Fruit fly (Drosophila melanogaster) whole organism, embryonic: ENCODE measurements around the gene CG7135.

Experiments
- BEAF-32 ChIP-seq: fragments of 200-800 bp; sonication (Bioruptor generic); optimal IDR thresholded peaks from 3 replicates; lab custom pipeline; 2017; ENCODE audit warnings: missing biosample characterization, missing genetic modification characterization, mild to moderate bottlenecking, moderate library complexity, missing genetic modification reagents
- Bteb2 ChIP-seq: fragments of 200-800 bp; sonication (Bioruptor generic); optimal IDR thresholded peaks from 2 replicates; lab custom pipeline; 2016; ENCODE audit warnings: missing biosample characterization, missing genetic modification characterization
- CG10321 ChIP-seq: fragments of 200-800 bp; sonication (Bioruptor generic); IDR thresholded peaks from 2 replicates; pipeline ENCODE4 v1.3.6; 2022; ENCODE audit warnings: missing biosample characterization, missing genetic modification characterization
- CG11456 ChIP-seq: fragments of 200-800 bp; sonication (Bioruptor generic); IDR thresholded peaks from 3 replicates; pipeline ENCODE4 v1.3.6; 2022; ENCODE audit warnings: missing biosample characterization, missing genetic modification characterization
- CG14050 ChIP-seq: fragments of 200-800 bp; sonication (Bioruptor generic); IDR thresholded peaks from 3 replicates; pipeline ENCODE4 v1.3.6; 2022; ENCODE audit warnings: missing biosample characterization, missing genetic modification characterization
- CG1603 ChIP-seq: fragments of 200-800 bp; sonication (Bioruptor generic); optimal IDR thresholded peaks from 2 replicates; lab custom pipeline; 2019; ENCODE audit warnings: missing biosample characterization, mild to moderate bottlenecking, missing genetic modification characterization, moderate library complexity
- CG16863 ChIP-seq: fragments of 200-800 bp; sonication (Bioruptor generic); optimal IDR thresholded peaks from 3 replicates; lab custom pipeline; 2016; ENCODE audit warnings: missing biosample characterization, missing genetic modification characterization
- CG17802 ChIP-seq: fragments of 200-800 bp; sonication (Bioruptor generic); optimal IDR thresholded peaks from 2 replicates; lab custom pipeline; 2018; ENCODE audit warnings: missing biosample characterization, mild to moderate bottlenecking, missing genetic modification characterization, moderate library complexity
- CG2116 ChIP-seq: fragments of 200-800 bp; sonication (Bioruptor generic); optimal IDR thresholded peaks from 3 replicates; lab custom pipeline; 2018; ENCODE audit warnings: missing biosample characterization, mild to moderate bottlenecking, missing genetic modification characterization
- CG2120 ChIP-seq: fragments of 200-800 bp; sonication (Bioruptor generic); optimal IDR thresholded peaks from 3 replicates; lab custom pipeline; 2016; ENCODE audit warnings: missing biosample characterization, missing genetic modification characterization
- CG2678 ChIP-seq: fragments of 200-800 bp; sonication (Bioruptor generic); optimal IDR thresholded peaks from 3 replicates; lab custom pipeline; 2019; ENCODE audit warnings: missing biosample characterization, mild to moderate bottlenecking, missing genetic modification characterization, moderate library complexity
- CG30020 ChIP-seq: fragments of 200-800 bp; optimal IDR thresholded peaks from 2 replicates; lab custom pipeline; 2019; ENCODE audit warnings: missing biosample characterization, mild to moderate bottlenecking, missing genetic modification characterization, moderate library complexity
- CG31441 ChIP-seq: fragments of 200-800 bp; sonication (Bioruptor generic); IDR thresholded peaks from 2 replicates; pipeline ENCODE4 v1.3.6; 2022; ENCODE audit warnings: missing biosample characterization, missing genetic modification characterization
- CG4282 ChIP-seq: fragments of 200-800 bp; sonication (Bioruptor generic); optimal IDR thresholded peaks from 2 replicates; lab custom pipeline; 2016; ENCODE audit warnings: missing biosample characterization, missing genetic modification characterization
- CG6272 ChIP-seq: fragments of 200-800 bp; sonication (Bioruptor generic); IDR thresholded peaks from 2 replicates; pipeline ENCODE4 v1.3.6; 2022; ENCODE audit warnings: missing biosample characterization, missing genetic modification characterization
- CG7963 ChIP-seq: fragments of 200-800 bp; sonication (Bioruptor generic); IDR thresholded peaks from 3 replicates; pipeline ENCODE4 v1.3.6; 2022; ENCODE audit warnings: missing biosample characterization, missing genetic modification characterization; ENCODE audit not compliant: partially characterized antibody
- D ChIP-seq, 2 experiments: fragments of 200-800 bp in 1 of 2; fragments of >200 bp in 1 of 2; sonication (Bioruptor generic) in 1 of 2; optimal IDR thresholded peaks; 2 replicates in 1 of 2; 3 replicates in 1 of 2; lab custom pipeline; 2017; ENCODE audit warnings: mild to moderate bottlenecking in 1 of 2, missing biosample characterization in 1 of 2, missing genetic modification characterization in 1 of 2, missing genetic modification reagents in 1 of 2
- D19A ChIP-seq: fragments of 200-800 bp; optimal IDR thresholded peaks from 3 replicates; lab custom pipeline; 2019; ENCODE audit warnings: missing biosample characterization, mild to moderate bottlenecking, missing genetic modification characterization, moderate library complexity
- Dref ChIP-seq: fragments of 200-800 bp; sonication (Bioruptor generic); IDR thresholded peaks from 2 replicates; pipeline ENCODE4 v1.3.6; 2022; ENCODE audit warnings: missing biosample characterization, missing genetic modification characterization
- Eip74EF ChIP-seq, 2 experiments: fragments of 200-800 bp in 1 of 2; fragments of >200 bp in 1 of 2; sonication (Bioruptor generic) in 1 of 2; optimal IDR thresholded peaks; 2 replicates each; lab custom pipeline; 2017 to 2019; ENCODE audit warnings: missing biosample characterization in 2 of 2, missing genetic modification characterization in 2 of 2, mild to moderate bottlenecking in 1 of 2, moderate library complexity in 1 of 2
- GATAe ChIP-seq: fragments of 200-800 bp; sonication (Bioruptor generic); conservative IDR thresholded peaks from 2 replicates; pipeline ENCODE4 v1.3.6; 2022; ENCODE audit warnings: missing biosample characterization, missing genetic modification characterization
- Gsc ChIP-seq: fragments of 200-800 bp; sonication (Bioruptor generic); IDR thresholded peaks from 2 replicates; pipeline ENCODE4 v1.3.6; 2022; ENCODE audit warnings: missing biosample characterization, missing genetic modification characterization
- HLH4C ChIP-seq: fragments of 200-800 bp; sonication (Bioruptor generic); IDR thresholded peaks from 3 replicates; pipeline ENCODE4 v1.3.6; 2022; ENCODE audit warnings: missing biosample characterization, missing genetic modification characterization; ENCODE audit not compliant: partially characterized antibody
- HLH54F ChIP-seq: fragments of 200-800 bp; sonication (Bioruptor generic); optimal IDR thresholded peaks from 3 replicates; lab custom pipeline; 2016; ENCODE audit warnings: missing biosample characterization, missing genetic modification characterization
- Med ChIP-seq: fragments of 200-800 bp; sonication (Bioruptor generic); peaks from one replicate; lab custom pipeline; 2016; ENCODE audit warnings: missing biosample characterization, missing genetic modification characterization, mild to moderate bottlenecking, inconsistent platforms, moderate library complexity
- Mrtf ChIP-seq: fragments of 200-800 bp; sonication (Bioruptor generic); IDR thresholded peaks from 3 replicates; pipeline ENCODE4 v1.3.6; 2022; ENCODE audit warnings: missing biosample characterization, missing genetic modification characterization
- NFAT ChIP-seq: fragments of 200-800 bp; sonication (Bioruptor generic); IDR thresholded peaks from 2 replicates; pipeline ENCODE4 v1.3.6; 2022; ENCODE audit warnings: missing biosample characterization, missing genetic modification characterization
- Ptx1 ChIP-seq: fragments of 200-800 bp; sonication (Bioruptor generic); IDR thresholded peaks from 2 replicates; pipeline ENCODE4 v1.3.6; 2022; ENCODE audit warnings: missing biosample characterization, missing genetic modification characterization
- Scr ChIP-seq: fragments of 200-800 bp; sonication (Bioruptor generic); IDR thresholded peaks from 2 replicates; pipeline ENCODE4 v1.3.6; 2022; ENCODE audit warnings: missing biosample characterization, missing genetic modification characterization; ENCODE audit not compliant: partially characterized antibody
- Vsx1 ChIP-seq: fragments of 200-800 bp; sonication (Bioruptor generic); optimal IDR thresholded peaks from 2 replicates; lab custom pipeline; 2017; ENCODE audit warnings: missing biosample characterization, mild to moderate bottlenecking, missing genetic modification characterization, missing genetic modification reagents
- Xbp1 ChIP-seq: fragments of 200-800 bp; sonication (Bioruptor generic); optimal IDR thresholded peaks from 3 replicates; lab custom pipeline; 2016; ENCODE audit warnings: missing biosample characterization, mild to moderate bottlenecking, missing genetic modification characterization
- Xrp1 ChIP-seq: fragments of 200-800 bp; sonication (Bioruptor generic); IDR thresholded peaks from 2 replicates; pipeline ENCODE4 v1.3.6; 2022; ENCODE audit warnings: missing biosample characterization, missing genetic modification characterization
- bab2 ChIP-seq: fragments of 200-800 bp; sonication (Bioruptor generic); optimal IDR thresholded peaks from 2 replicates; lab custom pipeline; 2016; ENCODE audit warnings: missing biosample characterization, missing genetic modification characterization
- cas ChIP-seq: fragments of 200-800 bp; sonication (Bioruptor generic); IDR thresholded peaks from 2 replicates; pipeline ENCODE4 v1.3.6; 2022; ENCODE audit warnings: missing biosample characterization, missing genetic modification characterization
- caup ChIP-seq: fragments of 200-800 bp; sonication (Bioruptor generic); optimal IDR thresholded peaks from 3 replicates; lab custom pipeline; 2017; ENCODE audit warnings: missing biosample characterization, mild to moderate bottlenecking, missing genetic modification characterization, moderate library complexity; ENCODE audit not compliant: severe bottlenecking
- esg ChIP-seq: fragments of 200-800 bp; sonication (Bioruptor generic); conservative IDR thresholded peaks from 2 replicates; pipeline ENCODE4 v1.3.6; 2022; ENCODE audit warnings: missing biosample characterization, missing genetic modification characterization
- jigr1 ChIP-seq: fragments of 200-800 bp; sonication (Bioruptor generic); IDR thresholded peaks from 3 replicates; pipeline ENCODE4 v1.3.6; 2022; ENCODE audit warnings: missing biosample characterization, missing genetic modification characterization
- lab ChIP-seq: fragments of 200-800 bp; sonication (Bioruptor generic); optimal IDR thresholded peaks from 3 replicates; lab custom pipeline; 2017; ENCODE audit warnings: missing biosample characterization, missing genetic modification characterization, mild to moderate bottlenecking, moderate library complexity, missing genetic modification reagents
- lbe ChIP-seq: fragments of 200-800 bp; sonication (Bioruptor generic); optimal IDR thresholded peaks from 2 replicates; lab custom pipeline; 2016; ENCODE audit warnings: missing biosample characterization, mild to moderate bottlenecking, missing genetic modification characterization
- lmd ChIP-seq: fragments of 200-800 bp; sonication (Bioruptor generic); IDR thresholded peaks from 2 replicates; pipeline ENCODE4 v1.3.6; 2022; ENCODE audit warnings: missing biosample characterization, missing genetic modification characterization
- nau ChIP-seq: fragments of 200-800 bp; sonication (Bioruptor generic); optimal IDR thresholded peaks from 3 replicates; lab custom pipeline; 2017; ENCODE audit warnings: missing biosample characterization, mild to moderate bottlenecking, missing genetic modification characterization, missing genetic modification reagents
- pros ChIP-seq: fragments of 200-800 bp; sonication (Bioruptor generic); optimal IDR thresholded peaks from 3 replicates; lab custom pipeline; 2019; ENCODE audit warnings: missing biosample characterization, mild to moderate bottlenecking, missing genetic modification characterization, moderate library complexity
- pzg ChIP-seq: fragments of 200-800 bp; sonication (Bioruptor generic); optimal IDR thresholded peaks from 3 replicates; lab custom pipeline; 2018; ENCODE audit warnings: missing biosample characterization, mild to moderate bottlenecking, missing genetic modification characterization, moderate library complexity
- sens ChIP-seq: fragments of 200-800 bp; sonication (Bioruptor generic); peaks from one replicate; lab custom pipeline; 2016; ENCODE audit warnings: missing biosample characterization, missing genetic modification characterization
- ssp ChIP-seq: fragments of 200-800 bp; sonication (Bioruptor generic); IDR thresholded peaks from 2 replicates; pipeline ENCODE4 v1.3.6; 2022; ENCODE audit warnings: missing biosample characterization, missing genetic modification characterization
- tin ChIP-seq: fragments of 200-800 bp; sonication (Bioruptor generic); optimal IDR thresholded peaks from 3 replicates; lab custom pipeline; 2016; ENCODE audit warnings: missing biosample characterization, missing genetic modification characterization
- yki ChIP-seq: fragments of >200 bp; optimal IDR thresholded peaks from 3 replicates; lab custom pipeline; 2018
- zfh1 ChIP-seq: fragments of 200-800 bp; sonication (Bioruptor generic); IDR thresholded peaks from 3 replicates; pipeline ENCODE4 v1.3.6; 2022; ENCODE audit warnings: missing biosample characterization, missing genetic modification characterization
- zfh2 ChIP-seq: fragments of 200-800 bp; sonication (Bioruptor generic); optimal IDR thresholded peaks from 2 replicates; lab custom pipeline; 2016; ENCODE audit warnings: missing biosample characterization, missing genetic modification characterization

Gene CG7135

DNA sequence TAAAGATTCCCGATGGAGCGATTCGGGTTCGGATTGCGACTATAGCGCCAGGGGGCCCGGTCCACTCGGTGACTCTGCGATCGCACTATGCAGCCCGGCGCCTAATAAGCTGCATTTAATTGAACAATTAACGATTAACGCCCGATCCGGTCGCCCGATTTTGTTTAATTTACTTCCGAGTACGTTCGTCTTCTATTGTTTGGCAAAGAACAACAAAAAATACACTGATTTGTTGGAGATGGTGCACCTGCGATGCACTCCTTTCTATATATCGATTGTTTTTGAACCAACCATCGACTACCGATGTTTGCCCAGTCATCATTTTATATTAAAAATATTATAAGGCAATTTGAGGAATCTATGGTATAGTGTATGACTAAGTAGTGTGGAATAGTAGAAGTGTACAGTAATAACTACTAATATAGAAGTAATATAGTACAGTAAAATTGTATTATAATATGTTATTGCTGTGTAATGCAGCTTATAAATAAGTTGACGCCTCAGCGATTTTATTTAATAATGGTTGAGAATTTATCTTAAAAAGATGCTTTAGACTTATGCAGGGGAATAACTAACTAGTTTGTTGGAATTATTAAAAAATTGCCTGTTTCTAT lies 2.2 kb upstream of the CG7135 start, which contains the start of gene Mvb12 (continued):
- TF ChIP-seq CG10321 (GFP tag; lab: Robert Waterston, UW) (no peak), CG2116 (peak; percentile 11), Gsc (no peak), esg (no peak), tin (GFP tag; lab: Kevin White, UChicago) (no peak), Vsx1 (GFP tag; lab: Kevin White, UChicago) (no peak), Bteb2 (no peak), CG17802 (no peak), CG4282 (GFP tag; lab: Kevin White, UChicago) (no peak), lmd (no peak)

DNA sequence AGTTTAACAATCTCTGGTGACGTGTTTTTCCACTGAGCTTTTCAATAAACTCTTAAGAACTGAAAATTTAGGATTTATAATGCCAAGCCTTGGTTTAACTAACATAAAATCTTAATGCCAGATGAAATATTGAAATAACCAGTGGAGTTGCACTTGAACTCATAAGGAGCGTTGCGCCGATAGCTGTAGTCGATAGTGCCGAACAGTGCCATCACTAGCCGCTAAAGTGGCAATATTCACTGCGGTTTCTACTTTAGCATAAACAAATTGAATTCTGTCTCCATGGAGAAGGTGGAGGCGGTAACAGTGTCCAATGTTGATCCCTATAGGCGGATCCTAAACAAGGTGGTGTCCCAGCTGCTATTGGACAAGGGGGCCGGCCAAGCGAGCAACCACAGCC lies 1.7 kb upstream of the CG7135 start, which contains the start of gene Taf8:
Taf8 (plus strand) TSS at position 193 of the 400 bp plus-strand sequence.
- TF ChIP-seq CG7963 (GFP tag; lab: Robert Waterston, UW): peak; percentile 53; the same call in 2 of the 3 replicates
- TF ChIP-seq Med: peak; percentile 40
- TF ChIP-seq CG1603 (tag; lab: Kevin White, UChicago): peak; percentile 20
- TF ChIP-seq CG2678 (tag; lab: Kevin White, UChicago): no peak
- TF ChIP-seq zfh1: 0 out of 3 replicates have a peak, but pooled peaks have one; percentile 14
- TF ChIP-seq Dref (GFP tag; lab: Robert Waterston, UW): peak; percentile 64
- TF ChIP-seq caup (GFP tag; lab: Kevin White, UChicago): no peak
- TF ChIP-seq GATAe (GFP tag; lab: Robert Waterston, UW): no peak
- TF ChIP-seq pzg: peak; percentile 29
- TF ChIP-seq nau: no peak
- TF ChIP-seq Mrtf (GFP tag; lab: Robert Waterston, UW): 0 out of 3 replicates have a peak, but pooled peaks have one; percentile 19
- no peak for TF ChIP-seq bab2 (GFP tag; lab: Kevin White, UChicago)
- TF ChIP-seq lbe (GFP tag; lab: Kevin White, UChicago): no peak
- TF ChIP-seq yki (lab: Kevin White, UChicago): no peak
- TF ChIP-seq Eip74EF (GFP tag; optimal IDR thresholded peaks at IDR 0.05; lab: Kevin White, UChicago): no peak
- TF ChIP-seq CG11456 (GFP tag; lab: Robert Waterston, UW): 0 out of 3 replicates have a peak, but pooled peaks have one; percentile 47
- TF ChIP-seq CG31441 (GFP tag; lab: Robert Waterston, UW): no peak
- no peak for TF ChIP-seq HLH54F (GFP tag; lab: Kevin White, UChicago)
- TF ChIP-seq CG30020: no peak
- TF ChIP-seq Xbp1 (GFP tag; lab: Kevin White, UChicago): no peak
- TF ChIP-seq CG2120 (GFP tag; lab: Kevin White, UChicago): peak; percentile 21
- TF ChIP-seq HLH4C (GFP tag; lab: Robert Waterston, UW): peak; percentile 37; the same call in 2 of the 3 replicates
- TF ChIP-seq CG14050 (GFP tag; lab: Robert Waterston, UW): no peak
- TF ChIP-seq CG6272 (GFP tag; lab: Robert Waterston, UW): 0 out of 2 replicates have a peak, but pooled peaks have one; percentile 10
- peak; percentile 71 for TF ChIP-seq BEAF-32 (GFP tag; lab: Kevin White, UChicago)
- no peak for TF ChIP-seq D (optimal IDR thresholded peaks at IDR 0.05; lab: Kevin White, UChicago)
- TF ChIP-seq D (GFP tag; optimal IDR thresholded peaks at IDR 0.05; lab: Kevin White, UChicago): no peak
- TF ChIP-seq NFAT (GFP tag; lab: Robert Waterston, UW): peak; percentile 39; the same call in 1 of the 2 replicates
- no peak for TF ChIP-seq Xrp1
- TF ChIP-seq sens (GFP tag; lab: Kevin White, UChicago): peak; percentile 16
- TF ChIP-seq Scr (GFP tag; lab: Robert Waterston, UW): peak; percentile 67
- 0 out of 2 replicates have a peak, but pooled peaks have one; percentile 35 for TF ChIP-seq Ptx1 (GFP tag; lab: Robert Waterston, UW)
- TF ChIP-seq cas (GFP tag; lab: Robert Waterston, UW): no peak
- no peak for TF ChIP-seq lab (GFP tag; lab: Kevin White, UChicago)
- TF ChIP-seq jigr1 (GFP tag; lab: Robert Waterston, UW): no peak
- peak; percentile 38 for TF ChIP-seq zfh2 (GFP tag; lab: Kevin White, UChicago)
- peak; percentile 41 for TF ChIP-seq ssp (GFP tag; lab: Robert Waterston, UW)
- TF ChIP-seq D19A: no peak
- TF ChIP-seq CG16863 (GFP tag; lab: Kevin White, UChicago): no peak
- TF ChIP-seq pros (GFP tag; lab: Kevin White, UChicago): no peak
